Worm (Caenorhabditis elegans) whole organism, midembryonic: ENCODE results near the gene rdl-1.

Experiments used
- T22C8.4 ChIP-seq: fragments of 200-800 bp; sonication (Bioruptor generic); IDR thresholded peaks from 2 replicates; pipeline ENCODE4 v1.3.6; 2022; ENCODE audit warnings: missing genetic modification characterization, missing compliant biosample characterization
- cog-1 ChIP-seq: sonication (generic microtip); optimal IDR thresholded peaks from 2 replicates; lab custom pipeline; 2016; ENCODE audit warnings: missing genetic modification characterization, missing compliant biosample characterization
- flt-1 ChIP-seq: fragments of 200-800 bp; sonication (Bioruptor generic); IDR thresholded peaks from 2 replicates; pipeline ENCODE4 v1.3.6; 2022; ENCODE audit warnings: missing genetic modification characterization, missing compliant biosample characterization
- klf-2 ChIP-seq: fragments of 200-800 bp; sonication (Bioruptor generic); conservative IDR thresholded peaks from 2 replicates; pipeline ENCODE4 v1.3.6; 2022; ENCODE audit warnings: missing genetic modification reagents, missing genetic modification characterization, missing compliant biosample characterization
- med-1 ChIP-seq: sonication (generic microtip); optimal IDR thresholded peaks from 2 replicates; lab custom pipeline; 2017; ENCODE audit warnings: missing genetic modification characterization, mild to moderate bottlenecking, missing compliant biosample characterization, antibody characterized with exemption, missing genetic modification reagents; ENCODE audit not compliant: insufficient read depth
- ref-1 ChIP-seq: fragments of 200-800 bp; sonication (Bioruptor generic); conservative IDR thresholded peaks from 2 replicates; pipeline ENCODE4 v1.3.6; 2022; ENCODE audit warnings: missing genetic modification reagents, missing genetic modification characterization, missing compliant biosample characterization
- tab-1 ChIP-seq: fragments of 200-800 bp; sonication (Bioruptor generic); IDR thresholded peaks from 2 replicates; pipeline ENCODE4 v1.3.6; 2022; ENCODE audit warnings: missing genetic modification characterization, missing compliant biosample characterization
- ztf-23 ChIP-seq: fragments of 200-800 bp; sonication (Bioruptor generic); IDR thresholded peaks from 2 replicates; pipeline ENCODE4 v1.3.6; 2022; ENCODE audit warnings: missing genetic modification reagents, missing genetic modification characterization, missing compliant biosample characterization
- ztf-29 ChIP-seq: fragments of 200-800 bp; sonication (Bioruptor generic); IDR thresholded peaks from 2 replicates; pipeline ENCODE4 v1.3.6; 2022; ENCODE audit warnings: missing genetic modification reagents, missing genetic modification characterization, missing compliant biosample characterization

Gene rdl-1

DNA sequence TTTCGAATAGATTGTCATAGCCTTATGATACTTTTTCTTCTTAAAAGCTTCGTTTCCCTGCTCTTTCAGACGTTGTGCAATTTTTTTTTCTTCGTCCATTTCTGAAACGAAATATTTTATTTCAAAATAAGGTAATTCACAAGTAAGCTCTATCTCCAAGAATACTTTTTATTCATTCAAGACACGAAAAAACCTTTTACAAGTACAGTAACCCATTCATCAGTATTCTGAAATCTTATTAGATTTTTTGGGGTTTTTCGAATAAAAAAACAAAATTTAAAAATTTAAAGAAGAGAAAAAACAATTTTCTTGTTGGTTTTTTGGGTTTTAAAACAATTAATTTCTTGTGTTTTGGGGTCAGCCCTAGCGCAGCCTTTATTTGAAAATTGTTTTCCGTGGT, 8.8 kb upstream of the rdl-1 start, which contains the start of gene rpap-3:
TSS of gene rpap-3 (minus strand) at position 101 of the 400 bp plus-strand sequence.
- TF ChIP-seq flt-1 (GFP tag; lab: Robert Waterston, UW) (no peak), ref-1 (GFP tag; lab: Robert Waterston, UW) (no peak), ztf-23 (no peak), klf-2 (GFP tag; lab: Robert Waterston, UW) (no peak), tab-1 (GFP tag; lab: Robert Waterston, UW) (no peak), med-1 (GFP tag; lab: Kevin White, UChicago) (no peak), ztf-29 (GFP tag; lab: Robert Waterston, UW) (no peak), cog-1 (tag; lab: Kevin White, UChicago) (no peak), T22C8.4 (no peak)

DNA sequence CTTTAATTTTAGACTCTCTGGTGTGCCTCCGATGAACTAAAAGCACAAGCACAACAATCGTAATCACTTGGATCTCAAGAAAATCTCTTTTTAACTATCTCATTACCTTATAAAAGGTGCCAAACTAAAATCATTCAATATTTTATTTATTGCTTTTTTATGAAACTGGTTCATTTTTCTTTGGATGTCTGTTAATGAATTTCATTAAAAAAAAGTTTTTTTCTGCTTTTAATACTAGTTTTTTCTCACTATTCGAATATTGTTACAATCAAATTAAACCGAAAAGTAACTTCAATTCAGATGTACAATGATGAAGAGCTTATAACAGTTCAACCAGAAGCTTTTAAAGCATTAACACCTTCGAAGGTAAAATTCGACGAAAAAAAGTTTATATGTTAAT, 5.7 kb upstream of the rdl-1 start, which contains the start of gene swd-2.1:
TSS of gene swd-2.1 (plus strand) at position 301 of the 400 bp plus-strand sequence.
- TF ChIP-seq med-1 (GFP tag; lab: Kevin White, UChicago) (no peak), cog-1 (tag; lab: Kevin White, UChicago) (no peak), ztf-23 (no peak), T22C8.4 (no peak), ref-1 (GFP tag; lab: Robert Waterston, UW) (no peak), flt-1 (GFP tag; lab: Robert Waterston, UW) (no peak), klf-2 (GFP tag; lab: Robert Waterston, UW) (no peak), tab-1 (GFP tag; lab: Robert Waterston, UW) (no peak), ztf-29 (GFP tag; lab: Robert Waterston, UW) (no peak)

DNA sequence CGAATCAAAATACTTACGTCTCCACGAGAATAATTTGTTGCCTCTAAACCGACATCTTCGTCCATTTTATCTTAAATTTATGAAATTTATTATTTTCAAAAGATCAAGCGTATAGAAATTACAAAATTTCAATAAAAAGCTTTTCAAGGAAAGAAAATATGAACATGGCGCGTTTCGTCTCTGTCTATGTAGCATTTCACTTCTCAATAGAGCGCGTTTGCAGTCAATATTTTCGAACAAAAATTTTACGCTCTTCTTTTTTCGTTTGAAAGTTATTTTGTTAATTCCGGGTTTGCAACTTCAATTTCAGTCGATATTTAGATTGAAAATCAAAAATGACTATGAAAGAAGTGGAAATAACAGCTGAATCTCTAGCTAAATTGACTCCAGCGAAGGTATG, 4.1 kb upstream of the rdl-1 start, which contains the start of the genes hcf-1 and swd-2.2:
TSS of gene hcf-1 (minus strand) at position 70 of the 400 bp plus-strand sequence.
TSS of gene swd-2.2 (plus strand) at position 206 of the 400 bp plus-strand sequence.
- TF ChIP-seq klf-2 (GFP tag; lab: Robert Waterston, UW) (no peak), cog-1 (tag; lab: Kevin White, UChicago) (no peak), tab-1 (GFP tag; lab: Robert Waterston, UW) (no peak), ref-1 (GFP tag; lab: Robert Waterston, UW) (no peak), ztf-29 (GFP tag; lab: Robert Waterston, UW) (no peak), med-1 (GFP tag; lab: Kevin White, UChicago) (no peak), T22C8.4 (no peak), flt-1 (GFP tag; lab: Robert Waterston, UW) (no peak), ztf-23 (no peak)

DNA sequence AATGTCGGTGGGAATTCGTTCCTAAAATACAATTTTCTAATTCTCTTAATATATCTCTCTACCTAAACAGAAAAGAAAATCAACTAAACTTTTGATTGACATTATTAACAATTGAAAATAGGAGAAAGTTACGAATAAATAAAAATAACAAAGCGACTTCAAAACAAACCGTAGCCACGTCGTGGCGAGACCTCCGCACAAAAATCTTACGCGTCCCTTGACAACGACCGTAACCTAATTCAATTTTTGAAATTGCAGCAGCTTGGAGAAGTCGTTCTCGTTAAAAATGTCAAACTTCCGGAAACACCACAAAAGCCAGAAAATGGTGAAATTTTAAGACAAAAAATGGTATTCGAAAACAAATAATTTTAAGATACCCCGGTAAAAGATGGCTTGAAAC, 5.7 kb downstream of the rdl-1 start:
- TF ChIP-seq flt-1 (GFP tag; lab: Robert Waterston, UW): no peak
- TF ChIP-seq ztf-23: no peak
- no peak for TF ChIP-seq cog-1 (tag; lab: Kevin White, UChicago)
- TF ChIP-seq ztf-29 (GFP tag; lab: Robert Waterston, UW): no peak
- no peak for TF ChIP-seq ref-1 (GFP tag; lab: Robert Waterston, UW)

DNA sequence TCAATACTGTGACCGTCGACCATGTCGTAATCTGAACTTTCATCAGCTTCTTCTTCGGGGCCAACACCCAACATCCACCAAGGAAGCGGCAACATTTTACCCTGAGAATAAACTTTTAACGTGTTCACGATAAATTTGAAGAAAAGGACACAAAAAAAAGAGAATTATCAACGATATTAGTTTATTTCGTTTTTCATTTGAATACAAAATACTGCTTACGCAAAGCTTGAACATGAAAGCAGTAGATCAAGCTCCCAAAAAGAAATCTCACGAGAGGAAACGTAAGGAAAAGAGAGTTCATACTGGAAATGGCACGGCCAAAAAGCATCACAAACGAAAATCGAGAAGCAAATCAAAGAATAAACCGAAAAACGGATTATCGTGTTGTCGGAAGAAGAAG, 6.3 kb downstream of the rdl-1 start, which contains the start of the genes C46A5.6 and C46A5.1:
TSS of gene C46A5.6 (minus strand) at position 101 of the 400 bp plus-strand sequence.
TSS of gene C46A5.1 (plus strand) at position 184 of the 400 bp plus-strand sequence.
- TF ChIP-seq T22C8.4 (no peak), tab-1 (GFP tag; lab: Robert Waterston, UW) (no peak), klf-2 (GFP tag; lab: Robert Waterston, UW) (no peak)

DNA sequence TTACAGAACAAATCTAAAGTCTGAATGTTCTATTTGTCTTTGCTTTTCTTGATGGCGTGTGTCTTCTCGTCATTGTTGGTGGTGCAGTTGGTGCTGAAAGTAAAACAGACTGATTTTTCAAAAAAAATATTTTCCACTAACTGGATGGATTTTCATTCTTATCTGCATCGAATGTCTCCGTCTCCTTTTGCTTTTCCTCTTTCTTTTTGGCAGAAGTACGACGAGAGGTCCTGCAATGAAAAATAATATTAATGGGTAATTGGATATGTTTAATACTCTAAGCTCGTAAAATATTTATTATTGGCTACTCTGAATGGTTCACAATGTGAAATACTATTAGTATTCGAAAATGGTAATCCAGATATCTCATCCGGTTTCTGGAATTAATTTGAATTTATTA, 9.9 kb downstream of the rdl-1 start, which contains the start of gene del-7:
TSS of gene del-7 (plus strand) at position 301 of the 400 bp plus-strand sequence.
- TF ChIP-seq T22C8.4 (no peak), tab-1 (GFP tag; lab: Robert Waterston, UW) (no peak), flt-1 (GFP tag; lab: Robert Waterston, UW) (no peak), ztf-23 (no peak)

DNA sequence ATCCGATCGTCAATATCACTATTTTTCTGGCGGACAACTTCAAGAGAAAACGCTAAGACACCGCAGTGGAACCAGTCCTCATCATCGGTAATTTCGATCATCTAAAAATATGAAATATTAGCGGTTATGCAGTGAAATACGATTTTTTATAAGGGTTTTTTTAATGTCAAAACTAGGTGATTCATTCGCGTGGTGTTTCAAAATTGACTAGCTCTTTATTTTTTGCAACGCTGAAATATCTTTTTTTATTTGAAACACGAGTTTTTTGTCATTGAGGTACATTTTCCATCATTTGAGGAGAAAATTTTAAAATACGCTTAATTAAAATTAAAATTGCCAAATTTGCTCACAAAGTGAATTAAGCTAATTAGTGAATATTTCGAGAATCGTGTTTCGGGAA, 10.5 kb downstream of the rdl-1 start, which contains the start of gene dsb-3:
TSS of gene dsb-3 (minus strand) at position 101 of the 400 bp plus-strand sequence.
- TF ChIP-seq tab-1 (GFP tag; lab: Robert Waterston, UW) (no peak), ztf-29 (GFP tag; lab: Robert Waterston, UW) (no peak), flt-1 (GFP tag; lab: Robert Waterston, UW) (no peak), cog-1 (tag; lab: Kevin White, UChicago) (no peak), med-1 (GFP tag; lab: Kevin White, UChicago) (no peak), ztf-23 (no peak), ref-1 (GFP tag; lab: Robert Waterston, UW) (no peak)

DNA sequence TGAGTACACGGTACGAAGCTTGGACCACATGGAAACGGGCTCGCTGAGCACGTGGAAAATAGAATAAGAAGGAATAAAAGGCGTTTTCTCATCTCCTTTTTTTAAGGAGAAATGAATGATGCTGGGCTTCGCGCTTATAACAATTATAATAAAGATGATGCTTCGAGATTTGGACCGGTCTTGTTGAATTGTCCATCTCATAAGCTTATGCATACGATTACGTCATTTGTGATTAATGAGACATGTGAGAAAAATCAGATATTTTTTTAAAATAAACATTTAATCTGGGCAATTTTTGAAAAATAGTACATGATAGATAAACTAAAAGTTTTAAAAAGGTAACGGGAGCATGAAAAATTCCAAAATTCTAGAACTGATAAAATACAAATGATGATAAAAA, 12.8 kb downstream of the rdl-1 start, which contains the start of gene C46A5.4:
TSS of gene C46A5.4 (minus strand) at position 101 of the 400 bp plus-strand sequence.
- TF ChIP-seq T22C8.4: no peak
- no peak for TF ChIP-seq cog-1 (tag; lab: Kevin White, UChicago)
- TF ChIP-seq med-1 (GFP tag; lab: Kevin White, UChicago): no peak
- TF ChIP-seq tab-1 (GFP tag; lab: Robert Waterston, UW): no peak
- no peak for TF ChIP-seq flt-1 (GFP tag; lab: Robert Waterston, UW)
- no peak for TF ChIP-seq ztf-29 (GFP tag; lab: Robert Waterston, UW)
- no peak for TF ChIP-seq klf-2 (GFP tag; lab: Robert Waterston, UW)
- TF ChIP-seq ztf-23: no peak
- TF ChIP-seq ref-1 (GFP tag; lab: Robert Waterston, UW): no peak

DNA sequence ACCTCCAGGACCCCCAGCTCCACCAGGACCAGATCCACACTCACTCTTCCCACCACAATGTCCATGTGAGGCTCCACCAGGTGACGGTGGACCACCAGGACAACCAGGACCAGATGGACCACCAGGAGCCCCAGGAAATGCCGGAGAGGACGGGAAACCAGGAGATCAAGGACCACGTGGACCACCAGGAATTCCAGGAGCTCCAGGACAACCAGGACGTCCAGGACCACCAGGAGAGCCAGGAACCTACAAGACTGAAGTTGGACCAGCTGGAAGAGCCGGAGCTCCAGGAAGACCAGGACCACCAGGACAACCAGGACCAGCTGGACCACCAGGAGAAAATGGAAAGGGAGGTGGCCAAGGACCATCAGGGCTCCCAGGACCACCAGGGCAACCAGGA, 15.9 kb downstream of the rdl-1 start:
- no peak for TF ChIP-seq tab-1 (GFP tag; lab: Robert Waterston, UW)
- no peak for TF ChIP-seq ztf-29 (GFP tag; lab: Robert Waterston, UW)

DNA sequence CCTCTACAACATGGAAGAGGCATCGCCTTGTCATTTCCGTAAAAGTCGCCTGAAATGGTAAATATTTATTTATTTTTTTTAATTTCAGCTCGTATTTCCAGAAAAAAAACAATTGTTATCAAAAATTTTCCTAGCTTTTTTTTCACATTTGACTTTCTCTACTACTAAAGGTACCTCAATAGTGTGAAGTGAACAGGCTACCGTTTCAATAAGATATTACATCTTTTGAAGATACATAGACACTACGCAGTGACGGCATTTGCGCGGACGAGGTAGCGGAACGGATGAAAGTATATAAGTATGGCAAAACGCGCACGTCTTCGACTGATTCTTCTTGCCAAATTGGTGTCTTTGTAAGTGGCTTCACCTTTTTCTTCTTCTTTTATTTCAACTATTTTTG, 17.0 kb downstream of the rdl-1 start, which contains the start of gene col-14:
TSS of gene col-14 (plus strand) at position 301 of the 400 bp plus-strand sequence.
- TF ChIP-seq ztf-23: no peak
- no peak for TF ChIP-seq ztf-29 (GFP tag; lab: Robert Waterston, UW)
